Fruit fly (Drosophila melanogaster) whole organism, embryonic: Measurements from ENCODE around the gene Eato.
A peak's percentile ranks its signal among the peaks of the same experiment; 100 is the strongest.

Experiments
- Ada2b ChIP-seq: fragments of 200-800 bp; sonication (Bioruptor generic); IDR thresholded peaks from 2 replicates; pipeline ENCODE4 v1.3.6; 2022; ENCODE audit warnings: missing biosample characterization, missing genetic modification characterization
- Bdp1 ChIP-seq: fragments of 200-800 bp; sonication (Bioruptor generic); optimal IDR thresholded peaks from 3 replicates; lab custom pipeline; 2016; ENCODE audit warnings: missing biosample characterization, missing genetic modification characterization
- Blimp-1 ChIP-seq: fragments of 200-800 bp; sonication (Bioruptor generic); optimal IDR thresholded peaks from 3 replicates; lab custom pipeline; 2018; ENCODE audit warnings: missing biosample characterization, missing genetic modification characterization, mild to moderate bottlenecking, moderate library complexity, missing genetic modification reagents
- CG10147 ChIP-seq: fragments of 200-800 bp; sonication (Bioruptor generic); optimal IDR thresholded peaks from 2 replicates; lab custom pipeline; 2019; ENCODE audit warnings: missing biosample characterization, mild to moderate bottlenecking, missing genetic modification characterization, moderate library complexity
- CG10267 ChIP-seq: fragments of 200-800 bp; sonication (Bioruptor generic); optimal IDR thresholded peaks from 2 replicates; lab custom pipeline; 2018; ENCODE audit warnings: missing biosample characterization, mild to moderate bottlenecking, missing genetic modification characterization, moderate library complexity
- CG14710 ChIP-seq: fragments of 200-800 bp; sonication (Bioruptor generic); optimal IDR thresholded peaks from 3 replicates; lab custom pipeline; 2019; ENCODE audit warnings: missing biosample characterization, mild to moderate bottlenecking, missing genetic modification characterization, moderate library complexity
- CG15269 ChIP-seq: fragments of 200-800 bp; sonication (Bioruptor generic); optimal IDR thresholded peaks from 2 replicates; lab custom pipeline; 2018; ENCODE audit warnings: missing biosample characterization, mild to moderate bottlenecking, missing genetic modification characterization, moderate library complexity
- CG1529 ChIP-seq: fragments of 200-800 bp; sonication (Bioruptor generic); optimal IDR thresholded peaks from 3 replicates; lab custom pipeline; 2018; ENCODE audit warnings: missing biosample characterization, missing genetic modification characterization
- CG17912 ChIP-seq: fragments of 200-800 bp; sonication (Bioruptor generic); optimal IDR thresholded peaks from 2 replicates; lab custom pipeline; 2018; ENCODE audit warnings: missing biosample characterization, mild to moderate bottlenecking, missing genetic modification characterization
- CG18619 ChIP-seq: fragments of 200-800 bp; sonication (Bioruptor generic); optimal IDR thresholded peaks from 3 replicates; lab custom pipeline; 2017; ENCODE audit warnings: missing biosample characterization, mild to moderate bottlenecking, missing genetic modification characterization
- CG2116 ChIP-seq: fragments of 200-800 bp; sonication (Bioruptor generic); optimal IDR thresholded peaks from 3 replicates; lab custom pipeline; 2018; ENCODE audit warnings: missing biosample characterization, mild to moderate bottlenecking, missing genetic modification characterization
- CG30403 ChIP-seq: fragments of 200-800 bp; sonication (Bioruptor generic); optimal IDR thresholded peaks from 3 replicates; lab custom pipeline; 2016; ENCODE audit warnings: missing biosample characterization, missing genetic modification characterization
- CG3163 ChIP-seq: fragments of 200-800 bp; sonication (Bioruptor generic); optimal IDR thresholded peaks from 3 replicates; lab custom pipeline; 2016; ENCODE audit warnings: missing biosample characterization, missing genetic modification characterization
- CG33557 ChIP-seq: fragments of 200-800 bp; sonication (Bioruptor generic); optimal IDR thresholded peaks from 2 replicates; lab custom pipeline; 2019; ENCODE audit warnings: missing biosample characterization, mild to moderate bottlenecking, missing genetic modification characterization, moderate library complexity
- CG4854 ChIP-seq: fragments of 200-800 bp; sonication (Bioruptor generic); optimal IDR thresholded peaks from 2 replicates; lab custom pipeline; 2016; ENCODE audit warnings: missing biosample characterization, missing genetic modification characterization, inconsistent platforms
- CG6854 ChIP-seq: fragments of 200-800 bp; sonication (Bioruptor generic); optimal IDR thresholded peaks from 3 replicates; lab custom pipeline; 2017; ENCODE audit warnings: missing biosample characterization, mild to moderate bottlenecking, missing genetic modification characterization
- CG9215 ChIP-seq: fragments of 200-800 bp; sonication (Bioruptor generic); IDR thresholded peaks from 2 replicates; pipeline ENCODE4 v1.3.6; 2022; ENCODE audit warnings: missing biosample characterization, missing genetic modification characterization
- D ChIP-seq, 2 experiments: fragments of 200-800 bp in 1 of 2; fragments of >200 bp in 1 of 2; sonication (Bioruptor generic) in 1 of 2; optimal IDR thresholded peaks; 2 replicates in 1 of 2; 3 replicates in 1 of 2; lab custom pipeline; 2017; ENCODE audit warnings: mild to moderate bottlenecking in 1 of 2, missing biosample characterization in 1 of 2, missing genetic modification characterization in 1 of 2, missing genetic modification reagents in 1 of 2
- Doc3 ChIP-seq: fragments of 200-800 bp; sonication (Bioruptor generic); IDR thresholded peaks from 3 replicates; pipeline ENCODE4 v1.3.6; 2022; ENCODE audit warnings: missing biosample characterization, missing genetic modification characterization; ENCODE audit not compliant: partially characterized antibody
- Hr39 ChIP-seq: fragments of >200 bp; optimal IDR thresholded peaks from 2 replicates; lab custom pipeline; 2017
- Hr78 ChIP-seq, 2 experiments: fragments of 200-800 bp in 1 of 2; fragments of >200 bp in 1 of 2; sonication (Bioruptor generic) in 1 of 2; optimal IDR thresholded peaks; 2 replicates each; lab custom pipeline; 2017 to 2019; ENCODE audit warnings: missing biosample characterization in 2 of 2, missing genetic modification characterization in 2 of 2, mild to moderate bottlenecking in 1 of 2, moderate library complexity in 1 of 2
- Rx ChIP-seq: fragments of 200-800 bp; sonication (Bioruptor generic); IDR thresholded peaks from 2 replicates; pipeline ENCODE4 v1.3.6; 2022; ENCODE audit warnings: missing biosample characterization, missing genetic modification characterization
- Side ChIP-seq: fragments of 200-800 bp; sonication (Bioruptor generic); optimal IDR thresholded peaks from 2 replicates; lab custom pipeline; 2016; ENCODE audit warnings: missing biosample characterization, missing genetic modification characterization
- Sox100B ChIP-seq: fragments of 200-800 bp; sonication (Bioruptor generic); optimal IDR thresholded peaks from 3 replicates; lab custom pipeline; 2018; ENCODE audit warnings: missing biosample characterization, mild to moderate bottlenecking, missing genetic modification characterization
- Usf ChIP-seq: fragments of 200-800 bp; sonication (Bioruptor generic); optimal IDR thresholded peaks from 2 replicates; lab custom pipeline; 2017; ENCODE audit warnings: missing genotype, missing biosample characterization, missing genetic modification characterization
- Xbp1 ChIP-seq: fragments of 200-800 bp; sonication (Bioruptor generic); optimal IDR thresholded peaks from 3 replicates; lab custom pipeline; 2016; ENCODE audit warnings: missing biosample characterization, mild to moderate bottlenecking, missing genetic modification characterization
- bsh ChIP-seq, 2 experiments: fragments of 200-800 bp; sonication (Bioruptor generic); optimal IDR thresholded peaks; 2 replicates each; lab custom pipeline; 2017 to 2018; ENCODE audit warnings: mild to moderate bottlenecking in 2 of 2, missing biosample characterization in 2 of 2, missing genetic modification characterization in 2 of 2, moderate library complexity in 1 of 2
- chn ChIP-seq: fragments of 200-800 bp; sonication (Bioruptor generic); optimal IDR thresholded peaks from 2 replicates; lab custom pipeline; 2016; ENCODE audit warnings: missing biosample characterization, missing genetic modification characterization
- crc ChIP-seq: fragments of 200-800 bp; sonication (Bioruptor generic); optimal IDR thresholded peaks from 2 replicates; lab custom pipeline; 2016; ENCODE audit warnings: missing biosample characterization, missing genetic modification characterization
- dan ChIP-seq: fragments of 200-800 bp; sonication (Bioruptor generic); IDR thresholded peaks from 2 replicates; pipeline ENCODE4 v1.3.6; 2022; ENCODE audit warnings: missing biosample characterization, missing genetic modification characterization
- dimm ChIP-seq: fragments of 200-800 bp; sonication (Bioruptor generic); IDR thresholded peaks from 2 replicates; pipeline ENCODE4 v1.3.6; 2022; ENCODE audit warnings: missing biosample characterization, missing genetic modification characterization
- dmrt99B ChIP-seq: fragments of 200-800 bp; sonication (Bioruptor generic); optimal IDR thresholded peaks from 2 replicates; lab custom pipeline; 2018; ENCODE audit warnings: missing biosample characterization, mild to moderate bottlenecking, missing genetic modification characterization, moderate library complexity
- gce ChIP-seq: fragments of 200-800 bp; sonication (Bioruptor generic); IDR thresholded peaks from 3 replicates; pipeline ENCODE4 v1.3.6; 2022; ENCODE audit warnings: missing biosample characterization, missing genetic modification characterization
- lilli ChIP-seq: fragments of 200-800 bp; sonication (Bioruptor generic); optimal IDR thresholded peaks from 3 replicates; lab custom pipeline; 2016; ENCODE audit warnings: missing biosample characterization, missing genetic modification characterization
- mam ChIP-seq: fragments of 200-800 bp; sonication (Bioruptor generic); optimal IDR thresholded peaks from 3 replicates; lab custom pipeline; 2016; ENCODE audit warnings: missing biosample characterization, missing genetic modification characterization
- onecut ChIP-seq: fragments of 200-800 bp; sonication (Bioruptor generic); IDR thresholded peaks from 2 replicates; pipeline ENCODE4 v1.3.6; 2022; ENCODE audit warnings: missing biosample characterization, missing genetic modification characterization
- phol ChIP-seq: fragments of 200-800 bp; sonication (Bioruptor generic); optimal IDR thresholded peaks from 3 replicates; lab custom pipeline; 2018; ENCODE audit warnings: missing biosample characterization, mild to moderate bottlenecking, missing genetic modification characterization, moderate library complexity
- prd ChIP-seq, 3 experiments: fragments of >200 bp in 2 of 3; fragments of 200-800 bp in 1 of 3; sonication (Bioruptor generic) in 1 of 3; optimal IDR thresholded peaks in 2 of 3; IDR thresholded peaks in 1 of 3; 2 replicates in 2 of 3; 3 replicates in 1 of 3; pipeline versions ENCODE4 v1.3.6 to Lab custom; 2017 to 2022; ENCODE audit warnings: missing biosample characterization in 1 of 3, missing genetic modification characterization in 1 of 3
- pzg ChIP-seq: fragments of 200-800 bp; sonication (Bioruptor generic); optimal IDR thresholded peaks from 3 replicates; lab custom pipeline; 2018; ENCODE audit warnings: missing biosample characterization, mild to moderate bottlenecking, missing genetic modification characterization, moderate library complexity
- sc ChIP-seq, 3 experiments: fragments of >200 bp in 2 of 3; fragments of 200-800 bp in 1 of 3; sonication (Bioruptor generic) in 1 of 3; optimal IDR thresholded peaks; 2 replicates in 2 of 3; 3 replicates in 1 of 3; lab custom pipeline; 2017; ENCODE audit warnings: mild to moderate bottlenecking in 1 of 3, missing biosample characterization in 1 of 3, missing genetic modification characterization in 1 of 3, missing genetic modification reagents in 1 of 3
- sens-2 ChIP-seq: fragments of 200-800 bp; sonication (Bioruptor generic); IDR thresholded peaks from 2 replicates; pipeline ENCODE4 v1.3.6; 2022; ENCODE audit warnings: missing biosample characterization, missing genetic modification characterization
- so ChIP-seq: fragments of 200-800 bp; sonication (Bioruptor generic); IDR thresholded peaks from 3 replicates; pipeline ENCODE4 v1.3.6; 2022; ENCODE audit warnings: missing biosample characterization, missing genetic modification characterization
- sob ChIP-seq: fragments of 200-800 bp; sonication (Bioruptor generic); IDR thresholded peaks from 2 replicates; pipeline ENCODE4 v1.3.6; 2022; ENCODE audit warnings: missing biosample characterization, missing genetic modification characterization
- tx ChIP-seq: fragments of 200-800 bp; sonication (Bioruptor generic); optimal IDR thresholded peaks from 2 replicates; lab custom pipeline; 2016; ENCODE audit warnings: missing biosample characterization, missing genetic modification characterization
- zen ChIP-seq: fragments of 200-800 bp; sonication (Bioruptor generic); optimal IDR thresholded peaks from 3 replicates; lab custom pipeline; 2018; ENCODE audit warnings: missing biosample characterization, mild to moderate bottlenecking, missing genetic modification characterization, moderate library complexity
- zen2 ChIP-seq: fragments of 200-800 bp; sonication (Bioruptor generic); IDR thresholded peaks from 3 replicates; pipeline ENCODE4 v1.3.6; 2022; ENCODE audit warnings: missing biosample characterization, missing genetic modification characterization; ENCODE audit not compliant: partially characterized antibody

Gene Eato

DNA sequence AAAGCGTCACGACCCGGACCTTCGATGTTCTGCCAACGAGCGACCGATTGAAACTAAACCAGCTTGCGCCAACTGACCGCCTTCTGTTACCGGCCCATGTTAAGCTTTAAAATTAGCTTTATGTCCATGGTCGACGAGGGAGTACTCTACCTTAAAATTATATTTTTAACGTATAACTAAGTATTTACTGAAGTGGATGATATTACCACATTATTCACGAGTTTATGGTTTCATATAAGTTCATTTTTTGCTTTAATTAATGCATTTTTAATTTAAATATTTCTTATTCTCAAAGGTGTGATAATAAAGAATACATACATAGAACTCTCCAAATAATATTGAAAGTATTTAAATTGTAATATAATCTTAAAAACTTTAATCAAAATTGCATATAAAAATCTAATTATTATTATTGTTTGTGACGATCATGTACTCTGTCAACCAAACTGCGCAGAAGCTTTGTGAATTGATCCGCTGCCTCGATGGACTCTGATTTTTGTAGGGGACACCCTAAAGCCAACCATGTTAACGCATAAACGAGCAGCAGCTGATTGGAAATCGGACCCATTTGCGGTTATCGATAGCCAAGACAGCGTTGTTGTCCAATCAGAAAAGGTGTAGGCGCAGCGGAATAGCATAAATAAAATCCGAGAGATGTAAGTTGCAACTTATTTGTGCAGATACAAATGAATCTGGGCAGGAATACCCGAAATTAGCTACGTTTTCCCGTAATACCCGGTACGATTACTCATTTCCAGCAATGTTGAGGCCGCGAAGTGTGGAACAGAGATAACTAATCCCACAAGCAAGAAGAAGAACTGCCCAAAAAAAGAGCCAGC is 3.6 kb upstream of the Eato start, which contains the start of the genes CG9008 and p38b (continued):
- peak; percentile 54 to 75 for TF ChIP-seq bsh (GFP tag; optimal IDR thresholded peaks at IDR 0.05; lab: Kevin White, UChicago)
- no peak for TF ChIP-seq Blimp-1 (GFP tag; lab: Kevin White, UChicago)
- TF ChIP-seq zen (tag; lab: Kevin White, UChicago): peak; percentile 44
- peak; percentile 56 for TF ChIP-seq CG9215
- peak; percentile 83 for TF ChIP-seq CG6854 (GFP tag; lab: Kevin White, UChicago)
- peak; percentile 82 for TF ChIP-seq CG10267
- no peak for TF ChIP-seq tx
- TF ChIP-seq mam (GFP tag; lab: Kevin White, UChicago): peak; percentile 46

DNA sequence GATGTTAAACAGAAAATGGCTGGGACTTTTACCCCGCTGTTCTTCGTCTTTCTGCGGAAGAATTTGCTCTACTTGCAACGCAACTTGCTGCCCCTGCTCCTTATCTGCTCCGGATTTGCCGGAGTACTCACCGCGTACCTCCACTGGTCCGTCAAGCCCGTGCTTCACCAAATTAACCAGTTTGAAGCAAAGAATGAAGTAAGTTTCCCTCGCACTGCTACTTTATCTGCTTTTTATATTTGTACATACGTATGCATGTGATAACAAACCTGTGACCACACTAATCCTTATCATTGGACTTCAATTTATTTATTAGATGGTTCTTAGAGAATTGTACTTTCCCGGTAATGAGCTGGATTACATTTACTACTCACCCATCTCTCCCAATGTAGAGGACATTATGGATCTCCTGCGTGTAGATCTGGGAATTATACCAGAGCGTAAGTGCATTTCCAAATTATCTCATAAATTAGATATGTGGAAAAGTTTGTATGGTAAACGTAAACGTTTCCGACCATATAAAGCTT is 334 bp downstream of the Eato start, which contains the start of gene CG16890:
Gene CG16890, minus strand, starts transcription at position 184 of the 527 bp plus-strand sequence.
- TF ChIP-seq Doc3 (GFP tag; lab: Robert Waterston, UW): 0 out of 3 replicates have a peak, but pooled peaks have one; percentile 27
- TF ChIP-seq CG30403 (GFP tag; lab: Kevin White, UChicago): no peak
- no peak for TF ChIP-seq CG3163
- TF ChIP-seq sob (GFP tag; lab: Robert Waterston, UW): no peak
- TF ChIP-seq CG17912: no peak
- TF ChIP-seq CG15269 (tag; lab: Kevin White, UChicago): no peak
- no peak for TF ChIP-seq Side (GFP tag; lab: Kevin White, UChicago)
- no peak for TF ChIP-seq Sox100B (GFP tag; lab: Kevin White, UChicago)
- TF ChIP-seq CG18619 (GFP tag; lab: Kevin White, UChicago): no peak
- TF ChIP-seq pzg (GFP tag; lab: Kevin White, UChicago): peak; percentile 7
- TF ChIP-seq crc (GFP tag; lab: Kevin White, UChicago): no peak
- TF ChIP-seq Xbp1: no peak
- TF ChIP-seq Rx (GFP tag; lab: Robert Waterston, UW): no peak
- no peak for TF ChIP-seq CG1529 (GFP tag; lab: Kevin White, UChicago)
- no peak for TF ChIP-seq CG14710 (tag; lab: Kevin White, UChicago)
- TF ChIP-seq Ada2b (GFP tag; lab: Robert Waterston, UW): no peak
- no peak for TF ChIP-seq Hr39 (lab: Kevin White, UChicago)
- no peak for TF ChIP-seq dmrt99B (tag; lab: Kevin White, UChicago)
- TF ChIP-seq CG10267: no peak
- TF ChIP-seq lilli (GFP tag; lab: Kevin White, UChicago): no peak
- TF ChIP-seq so (GFP tag; lab: Robert Waterston, UW): no peak
- TF ChIP-seq prd (optimal IDR thresholded peaks at IDR 0.05; lab: Kevin White, UChicago): no peak
- TF ChIP-seq prd (GFP tag; IDR thresholded peaks at IDR 0.05; lab: Robert Waterston, UW): no peak
- no peak for TF ChIP-seq onecut (GFP tag; lab: Robert Waterston, UW)
- no peak for TF ChIP-seq gce (GFP tag; lab: Robert Waterston, UW)
- TF ChIP-seq dimm: no peak
- no peak for TF ChIP-seq D (optimal IDR thresholded peaks at IDR 0.05; lab: Kevin White, UChicago)
- no peak for TF ChIP-seq D (GFP tag; optimal IDR thresholded peaks at IDR 0.05; lab: Kevin White, UChicago)
- no peak for TF ChIP-seq dan (GFP tag; lab: Robert Waterston, UW)
- no peak for TF ChIP-seq CG2116 (GFP tag; lab: Kevin White, UChicago)
- no peak for TF ChIP-seq CG4854 (GFP tag; lab: Kevin White, UChicago)
- no peak for TF ChIP-seq Bdp1 (GFP tag; lab: Kevin White, UChicago)
- TF ChIP-seq CG33557 (GFP tag; lab: Kevin White, UChicago): no peak
- TF ChIP-seq phol (tag; lab: Kevin White, UChicago): no peak
- no peak for TF ChIP-seq chn (GFP tag; lab: Kevin White, UChicago)
- TF ChIP-seq Hr78 (GFP tag; optimal IDR thresholded peaks at IDR 0.05; lab: Kevin White, UChicago): no peak
- TF ChIP-seq CG10147: no peak
- no peak for TF ChIP-seq zen2 (GFP tag; lab: Robert Waterston, UW)
- TF ChIP-seq sens-2 (GFP tag; lab: Robert Waterston, UW): no peak
- no peak for TF ChIP-seq Usf (GFP tag; lab: Kevin White, UChicago)
- no peak for TF ChIP-seq sc (optimal IDR thresholded peaks at IDR 0.05; lab: Kevin White, UChicago)
- TF ChIP-seq sc (GFP tag; optimal IDR thresholded peaks at IDR 0.05; lab: Kevin White, UChicago): no peak
